Worm (Caenorhabditis elegans) whole organism, L2 larva: ENCODE results near the gene srx-2.

Source experiments
- C34F6.9 ChIP-seq: fragments of 150-350 bp; optimal IDR thresholded peaks from 2 replicates; lab custom pipeline; 2014; ENCODE audit warnings: missing biosample characterization, missing genetic modification characterization
- F13H6.1 ChIP-seq: sonication (generic microtip); optimal IDR thresholded peaks from 2 replicates; lab custom pipeline; 2016; ENCODE audit warnings: missing genetic modification characterization, missing compliant biosample characterization
- R02D3.7 ChIP-seq: fragments of 150-350 bp; optimal IDR thresholded peaks from 2 replicates; lab custom pipeline; 2014; ENCODE audit warnings: missing biosample characterization, missing genetic modification characterization
- ZK546.5 ChIP-seq: sonication (generic microtip); optimal IDR thresholded peaks from 2 replicates; lab custom pipeline; 2017; ENCODE audit warnings: missing biosample characterization, missing genetic modification characterization
- alr-1 ChIP-seq: fragments of 150-350 bp; optimal IDR thresholded peaks from 2 replicates; lab custom pipeline; 2014; ENCODE audit warnings: missing biosample characterization, missing genetic modification characterization
- aly-2 ChIP-seq: fragments of 150-350 bp; optimal IDR thresholded peaks from 2 replicates; lab custom pipeline; 2014; ENCODE audit warnings: missing biosample characterization, missing genetic modification characterization
- ama-1 ChIP-seq: fragments of 150-350 bp; optimal IDR thresholded peaks from 2 replicates; lab custom pipeline; 2018; ENCODE audit warnings: inconsistent platforms
- blmp-1 ChIP-seq: sonication (generic microtip); optimal IDR thresholded peaks from 2 replicates; lab custom pipeline; 2017; ENCODE audit warnings: missing genetic modification characterization, mild to moderate bottlenecking, missing compliant biosample characterization, antibody characterized with exemption, moderate library complexity; ENCODE audit not compliant: insufficient read depth
- ceh-16 ChIP-seq: fragments of 150-350 bp; optimal IDR thresholded peaks from 2 replicates; lab custom pipeline; 2014; ENCODE audit warnings: missing biosample characterization, missing genetic modification characterization
- ceh-82 ChIP-seq: fragments of 150-350 bp; optimal IDR thresholded peaks from 2 replicates; lab custom pipeline; 2014; ENCODE audit warnings: missing biosample characterization, missing genetic modification characterization
- egl-27 ChIP-seq: sonication (generic microtip); optimal IDR thresholded peaks from 3 replicates; lab custom pipeline; 2017; ENCODE audit warnings: missing biosample characterization, missing genetic modification reagents, missing genetic modification characterization
- fos-1 ChIP-seq: fragments of 150-350 bp; optimal IDR thresholded peaks from 2 replicates; lab custom pipeline; 2014; ENCODE audit warnings: missing biosample characterization, missing genetic modification characterization
- gmeb-1 ChIP-seq: fragments of 150-350 bp; optimal IDR thresholded peaks from 2 replicates; lab custom pipeline; 2014; ENCODE audit warnings: missing biosample characterization, missing genetic modification characterization
- lin-13 ChIP-seq: fragments of 150-350 bp; optimal IDR thresholded peaks from 2 replicates; lab custom pipeline; 2014; ENCODE audit warnings: missing biosample characterization, missing genetic modification reagents, missing genetic modification characterization
- mab-5 ChIP-seq: fragments of 150-350 bp; optimal IDR thresholded peaks from 2 replicates; lab custom pipeline; 2014; ENCODE audit warnings: missing biosample characterization, missing genetic modification characterization
- mbf-1 ChIP-seq: sonication (generic microtip); optimal IDR thresholded peaks from 2 replicates; lab custom pipeline; 2017; ENCODE audit warnings: missing biosample characterization, missing genetic modification characterization
- nhr-10 ChIP-seq: sonication (generic microtip); optimal IDR thresholded peaks from 2 replicates; lab custom pipeline; 2017; ENCODE audit warnings: missing biosample characterization, missing genetic modification characterization
- nhr-11 ChIP-seq: fragments of 150-350 bp; optimal IDR thresholded peaks from 2 replicates; lab custom pipeline; 2014; ENCODE audit warnings: missing biosample characterization, missing genetic modification characterization
- nhr-12 ChIP-seq: fragments of 150-350 bp; optimal IDR thresholded peaks from 2 replicates; lab custom pipeline; 2014; ENCODE audit warnings: missing biosample characterization, missing genetic modification characterization
- nhr-129 ChIP-seq: fragments of 150-350 bp; optimal IDR thresholded peaks from 2 replicates; lab custom pipeline; 2014; ENCODE audit warnings: missing biosample characterization, missing genetic modification characterization
- nhr-21 ChIP-seq: fragments of 150-350 bp; optimal IDR thresholded peaks from 2 replicates; lab custom pipeline; 2014; ENCODE audit warnings: missing biosample characterization, missing genetic modification characterization
- nhr-25 ChIP-seq: fragments of 150-350 bp; sonication (generic microtip); optimal IDR thresholded peaks from 3 replicates; lab custom pipeline; 2014; ENCODE audit warnings: missing biosample characterization, missing genetic modification characterization
- nhr-77 ChIP-seq: fragments of 150-350 bp; optimal IDR thresholded peaks from 2 replicates; lab custom pipeline; 2014; ENCODE audit warnings: missing biosample characterization, missing genetic modification characterization
- sem-4 ChIP-seq: fragments of 150-350 bp; optimal IDR thresholded peaks from 2 replicates; lab custom pipeline; 2014; ENCODE audit warnings: missing biosample characterization, missing genetic modification reagents, missing genetic modification characterization
- skn-1 ChIP-seq: sonication (generic microtip); optimal IDR thresholded peaks from 2 replicates; lab custom pipeline; 2017; ENCODE audit warnings: missing biosample characterization, missing genetic modification characterization
- sma-3 ChIP-seq: sonication (generic microtip); optimal IDR thresholded peaks from 2 replicates; lab custom pipeline; 2016; ENCODE audit warnings: missing genetic modification reagents, missing genetic modification characterization, missing compliant biosample characterization
- sma-9 ChIP-seq, 2 experiments: fragments of 150-350 bp in 1 of 2; sonication (generic microtip) in 1 of 2; optimal IDR thresholded peaks; 2 replicates each; lab custom pipeline; 2014 to 2016; ENCODE audit warnings: missing genetic modification characterization in 2 of 2, mild to moderate bottlenecking in 1 of 2, missing biosample characterization in 1 of 2, missing compliant biosample characterization in 1 of 2, missing genetic modification reagents in 1 of 2, moderate library complexity in 1 of 2
- snpc-4 ChIP-seq: fragments of 150-350 bp; optimal IDR thresholded peaks from 2 replicates; lab custom pipeline; 2014; ENCODE audit warnings: missing biosample characterization, missing genetic modification characterization
- unc-39 ChIP-seq: fragments of 150-350 bp; optimal IDR thresholded peaks from 2 replicates; lab custom pipeline; 2014; ENCODE audit warnings: missing biosample characterization, missing genetic modification characterization
- unc-55 ChIP-seq: fragments of 150-350 bp; sonication (generic microtip); optimal IDR thresholded peaks from 3 replicates; lab custom pipeline; 2014; ENCODE audit warnings: missing biosample characterization, missing genetic modification reagents, missing genetic modification characterization
- unc-62 ChIP-seq: fragments of 150-350 bp; optimal IDR thresholded peaks from 2 replicates; lab custom pipeline; 2014; ENCODE audit warnings: missing biosample characterization, missing genetic modification reagents, missing genetic modification characterization
- ztf-1 ChIP-seq: fragments of 200-800 bp; sonication (Bioruptor generic); conservative IDR thresholded peaks from 2 replicates; pipeline ENCODE4 v1.3.6; 2022; ENCODE audit warnings: missing genetic modification characterization, missing compliant biosample characterization
- ztf-11 ChIP-seq: sonication (generic microtip); optimal IDR thresholded peaks from 2 replicates; lab custom pipeline; 2017; ENCODE audit warnings: missing biosample characterization, missing genetic modification characterization
- ztf-4 ChIP-seq: fragments of 150-350 bp; optimal IDR thresholded peaks from 2 replicates; lab custom pipeline; 2014; ENCODE audit warnings: missing biosample characterization, missing genetic modification characterization

Gene srx-2

ce11 chrV:9003291-9003690 is 6.0 kb upstream of the srx-2 start, which contains the start of gene srx-1:
Gene srx-1, plus strand, starts transcription at chrV:9003672.
- no peak for TF ChIP-seq unc-39 (tag; lab: Kevin White, UChicago)
- TF ChIP-seq sem-4 (tag; lab: Kevin White, UChicago) = no peak
- no peak for TF ChIP-seq nhr-11 (tag; lab: Kevin White, UChicago)
- TF ChIP-seq ceh-16 = no peak
- TF ChIP-seq sma-9 (GFP tag; optimal IDR thresholded peaks at IDR 0.05; lab: Kevin White, UChicago) = no peak
- no peak for TF ChIP-seq sma-9 (tag; optimal IDR thresholded peaks at IDR 0.05; lab: Kevin White, UChicago)
- TF ChIP-seq sma-3 = no peak
- TF ChIP-seq unc-62 (GFP tag; lab: Kevin White, UChicago) = no peak
- TF ChIP-seq skn-1 = no peak
- no peak for TF ChIP-seq ztf-11 (tag; lab: Kevin White, UChicago)
- no peak for TF ChIP-seq unc-55 (GFP tag; lab: Kevin White, UChicago)
- no peak for TF ChIP-seq gmeb-1 (tag; lab: Kevin White, UChicago)
- no peak for TF ChIP-seq nhr-77 (tag; lab: Kevin White, UChicago)
- no peak for TF ChIP-seq ZK546.5 (tag; lab: Kevin White, UChicago)
- no peak for TF ChIP-seq alr-1

ce11 chrV:9005243-9005642 is 4.0 kb upstream of the srx-2 start, which contains the start of gene srx-3:
Gene srx-3, plus strand, starts transcription at chrV:9005543.
- TF ChIP-seq sma-3 = no peak

ce11 chrV:9013765-9014164 is 4.5 kb downstream of the srx-2 start, which contains the start of gene srh-201:
Gene srh-201, minus strand, starts transcription at chrV:9013865.
- TF ChIP-seq ztf-4 (tag; lab: Kevin White, UChicago) (no peak), nhr-21 (tag; lab: Kevin White, UChicago) (no peak), unc-55 (GFP tag; lab: Kevin White, UChicago) (no peak), egl-27 (tag; lab: Kevin White, UChicago) (no peak), ama-1 (lab: Kevin White, UChicago) (no peak), aly-2 (no peak), nhr-25 (tag; lab: Kevin White, UChicago) (no peak), nhr-12 (tag; lab: Kevin White, UChicago) (no peak), ZK546.5 (tag; lab: Kevin White, UChicago) (no peak), ceh-82 (tag; lab: Kevin White, UChicago) (no peak), F13H6.1 (no peak)
- TF ChIP-seq, all 48 proteins: peak for 0

- no peak for TF ChIP-seq nhr-11 (tag; lab: Kevin White, UChicago)
- TF ChIP-seq unc-55 (GFP tag; lab: Kevin White, UChicago) = no peak
- TF ChIP-seq mbf-1 = no peak
- TF ChIP-seq C34F6.9 (tag; lab: Kevin White, UChicago) = no peak
- no peak for TF ChIP-seq ceh-16
Measured at ce11 chrV:9015540-9015939, 6.3 kb downstream of the srx-2 start, which contains the start of gene srt-18. Gene srt-18, minus strand, starts transcription at chrV:9015640.

ce11 chrV:9016479-9016878 is 7.2 kb downstream of the srx-2 start, which contains the start of gene oac-40:
Gene oac-40, plus strand, starts transcription at chrV:9016779.
- TF ChIP-seq snpc-4 (tag; lab: Kevin White, UChicago) (no peak), fos-1 (tag; lab: Kevin White, UChicago) (no peak), blmp-1 (tag; lab: Kevin White, UChicago) (no peak), nhr-10 (no peak), unc-62 (GFP tag; lab: Kevin White, UChicago) (no peak), ztf-1 (no peak), mbf-1 (no peak), R02D3.7 (tag; lab: Kevin White, UChicago) (no peak), mab-5 (tag; lab: Kevin White, UChicago) (no peak), nhr-129 (tag; lab: Kevin White, UChicago) (no peak), C34F6.9 (tag; lab: Kevin White, UChicago) (no peak), lin-13 (no peak), nhr-25 (tag; lab: Kevin White, UChicago) (no peak), F13H6.1 (no peak), ama-1 (lab: Kevin White, UChicago) (no peak)
